Fruit fly (Drosophila melanogaster): ENCODE results near the gene SAK.

The SAK gene

dm6 chr3L:21523059-21523836 lies 7.6 kb upstream of the SAK start, which contains the start of gene CG7611 (continued):
- peak; percentile 52 for TF ChIP-seq trem (tag; optimal IDR thresholded peaks at IDR 0.05)
- TF ChIP-seq CG16815 (GFP tag; optimal IDR thresholded peaks at IDR 0.05) = no peak
- TF ChIP-seq pzg (GFP tag; optimal IDR thresholded peaks at IDR 0.05) = peak; percentile 52
- no peak for TF ChIP-seq CG16779 (GFP tag; IDR thresholded peaks at IDR 0.05)
- TF ChIP-seq Hr78 (GFP tag; optimal IDR thresholded peaks at IDR 0.05) = peak in 1 of 2 experiments; percentile 20
- peak; percentile 12 for TF ChIP-seq nom (GFP tag; optimal IDR thresholded peaks at IDR 0.05)
- TF ChIP-seq BEAF-32 (GFP tag; optimal IDR thresholded peaks at IDR 0.05) = peak; percentile 35
- TF ChIP-seq D (optimal IDR thresholded peaks at IDR 0.05) = peak; percentile 68
- peak; percentile 8 for TF ChIP-seq D (GFP tag; optimal IDR thresholded peaks at IDR 0.05)
- no peak for TF ChIP-seq da (GFP tag; optimal IDR thresholded peaks at IDR 0.05)
- TF ChIP-seq CG11398 (GFP tag; optimal IDR thresholded peaks at IDR 0.05) = no peak
- peak; percentile 1 for TF ChIP-seq CG15601 (tag; optimal IDR thresholded peaks at IDR 0.05)
- TF ChIP-seq wek (GFP tag; optimal IDR thresholded peaks at IDR 0.05) = peak; percentile 22
- TF ChIP-seq D19A (tag; optimal IDR thresholded peaks at IDR 0.05) = peak; percentile 24
- TF ChIP-seq HmgD (GFP tag; optimal IDR thresholded peaks at IDR 0.05) = no peak
- TF ChIP-seq Myb (GFP tag; optimal IDR thresholded peaks at IDR 0.05) = peak; percentile 40
- TF ChIP-seq Dad (GFP tag; optimal IDR thresholded peaks at IDR 0.05) = no peak
- TF ChIP-seq Lhr (GFP tag; optimal IDR thresholded peaks at IDR 0.05) = peak; percentile 17
- peak; percentile 22 for TF ChIP-seq bigmax (GFP tag; optimal IDR thresholded peaks at IDR 0.05)
- no peak for TF ChIP-seq wor (GFP tag; IDR thresholded peaks at IDR 0.05)
- peak; percentile 57 for TF ChIP-seq E2f2 (GFP tag; IDR thresholded peaks at IDR 0.05)
- TF ChIP-seq CG30020 (tag; optimal IDR thresholded peaks at IDR 0.05) = peak; percentile 87
- peak; percentile 31 for TF ChIP-seq CG17829 (tag; optimal IDR thresholded peaks at IDR 0.05)
- TF ChIP-seq CG10274 (GFP tag; optimal IDR thresholded peaks at IDR 0.05) = no peak
- peak in 1 of 3 experiments; percentile 13 for TF ChIP-seq Stat92E (GFP tag; optimal IDR thresholded peaks at IDR 0.05)
- peak; percentile 78 for TF ChIP-seq gfzf (GFP tag; optimal IDR thresholded peaks at IDR 0.05)
- TF ChIP-seq Xbp1 (GFP tag; optimal IDR thresholded peaks at IDR 0.05) = no peak
- 0 out of 2 replicates have a peak, but pooled peaks have one; percentile 27 for TF ChIP-seq Bgb (GFP tag; IDR thresholded peaks at IDR 0.05; ENCODE audit: partially characterized antibody)
- TF ChIP-seq CG32767 (GFP tag; IDR thresholded peaks at IDR 0.05) = peak; percentile 78; the same call in 1 of the 2 replicates
- TF ChIP-seq stwl (tag; optimal IDR thresholded peaks at IDR 0.05) = peak; percentile 57
- TF ChIP-seq YL-1 (GFP tag; optimal IDR thresholded peaks at IDR 0.05) = peak; percentile 70
- peak in 1 of 2 experiments; percentile 68 for TF ChIP-seq crp (GFP tag; optimal IDR thresholded peaks at IDR 0.05)
- TF ChIP-seq cg (GFP tag; optimal IDR thresholded peaks at IDR 0.05) = peak; percentile 66
- no peak for TF ChIP-seq lov (optimal IDR thresholded peaks at IDR 0.05)
- no peak for TF ChIP-seq lov (GFP tag; IDR thresholded peaks at IDR 0.05)
- no peak for TF ChIP-seq CG1832 (GFP tag; optimal IDR thresholded peaks at IDR 0.05)
- peak; percentile 50 for TF ChIP-seq Dp (GFP tag; optimal IDR thresholded peaks at IDR 0.05)
- TF ChIP-seq esg (GFP tag; conservative IDR thresholded peaks at IDR 0.05) = no peak
- peak; percentile 11 for TF ChIP-seq lbe (GFP tag; optimal IDR thresholded peaks at IDR 0.05)
- TF ChIP-seq stc (GFP tag; IDR thresholded peaks at IDR 0.05) = 0 out of 2 replicates have a peak, but pooled peaks have one; percentile 4
- peak in 1 of 2 experiments; percentile 77 for TF ChIP-seq Pdp1 (GFP tag; optimal IDR thresholded peaks at IDR 0.05)

Data from whole organism, embryonic.